Worm (Caenorhabditis elegans) whole organism, L1 larva: ENCODE measurements around the gene F44F4.3.
A peak's percentile ranks its signal among the peaks of the same experiment; 100 is the strongest.

Experiments
- C04F5.9 ChIP-seq: sonication (generic microtip); optimal IDR thresholded peaks from 2 replicates; lab custom pipeline; 2016; ENCODE audit warnings: missing genetic modification characterization, missing compliant biosample characterization
- C34B4.2 ChIP-seq: sonication (generic microtip); optimal IDR thresholded peaks from 2 replicates; lab custom pipeline; 2017; ENCODE audit warnings: mild to moderate bottlenecking, missing genetic modification characterization, missing compliant biosample characterization
- F16B12.6 ChIP-seq: fragments of 150-350 bp; optimal IDR thresholded peaks from 2 replicates; lab custom pipeline; 2014; ENCODE audit warnings: missing biosample characterization, missing genetic modification characterization
- aly-2 ChIP-seq: fragments of 150-350 bp; optimal IDR thresholded peaks from 2 replicates; lab custom pipeline; 2014; ENCODE audit warnings: missing biosample characterization, missing genetic modification characterization
- ama-1 ChIP-seq: fragments of 150-350 bp; optimal IDR thresholded peaks from 2 replicates; lab custom pipeline; 2014
- ceh-63 ChIP-seq: fragments of 200-800 bp; sonication (Bioruptor generic); optimal IDR thresholded peaks from 2 replicates; lab custom pipeline; 2018; ENCODE audit warnings: mild to moderate bottlenecking, missing genetic modification characterization, missing compliant biosample characterization
- ceh-90 ChIP-seq: sonication (generic microtip); optimal IDR thresholded peaks from 2 replicates; lab custom pipeline; 2016; ENCODE audit warnings: missing genetic modification characterization, missing compliant biosample characterization
- dsc-1 ChIP-seq: sonication (generic microtip); optimal IDR thresholded peaks from 2 replicates; lab custom pipeline; 2016; ENCODE audit warnings: mild to moderate bottlenecking, missing genetic modification characterization, missing compliant biosample characterization
- efl-1 ChIP-seq, 4 experiments: fragments of 150-350 bp; optimal IDR thresholded peaks in 3 of 4; peaks in 1 of 4; 1 replicate in 1 of 4; 2 replicates in 3 of 4; lab custom pipeline; 2014; ENCODE audit warnings: missing biosample characterization in 2 of 4, missing genetic modification characterization in 2 of 4, missing genetic modification reagents in 2 of 4
- elt-3 ChIP-seq, 6 experiments: fragments of 150-350 bp in 1 of 6; sonication (generic microtip); optimal IDR thresholded peaks; 2 replicates each; lab custom pipeline; 2017 to 2018; ENCODE audit warnings: missing biosample characterization in 6 of 6, missing genetic modification characterization in 6 of 6, inconsistent platforms in 1 of 6
- ets-5 ChIP-seq: fragments of 200-800 bp; sonication (Bioruptor generic); IDR thresholded peaks from 2 replicates; pipeline ENCODE4 v1.3.6; 2022; ENCODE audit warnings: missing genetic modification characterization, missing compliant biosample characterization
- fkh-4 ChIP-seq: sonication (generic microtip); optimal IDR thresholded peaks from 2 replicates; lab custom pipeline; 2016; ENCODE audit warnings: missing compliant biosample characterization, missing genetic modification characterization, borderline replicate concordance
- fkh-8 ChIP-seq: sonication (generic microtip); optimal IDR thresholded peaks from 2 replicates; lab custom pipeline; 2016; ENCODE audit warnings: mild to moderate bottlenecking, missing genetic modification characterization, missing compliant biosample characterization
- fos-1 ChIP-seq: fragments of 150-350 bp; optimal IDR thresholded peaks from 2 replicates; lab custom pipeline; 2014; ENCODE audit warnings: missing biosample characterization, missing genetic modification characterization
- grh-1 ChIP-seq: fragments of 200-800 bp; sonication (Bioruptor generic); IDR thresholded peaks from 2 replicates; pipeline ENCODE4 v1.3.6; 2022; ENCODE audit warnings: missing genetic modification reagents, missing genetic modification characterization, missing compliant biosample characterization
- hlh-17 ChIP-seq: fragments of 200-800 bp; sonication (Bioruptor generic); optimal IDR thresholded peaks from 2 replicates; lab custom pipeline; 2018; ENCODE audit warnings: missing genetic modification characterization, mild to moderate bottlenecking, missing compliant biosample characterization, moderate library complexity, borderline replicate concordance
- hpl-2 ChIP-seq: fragments of 150-350 bp; optimal IDR thresholded peaks from 2 replicates; lab custom pipeline; 2014; ENCODE audit warnings: missing biosample characterization, missing genetic modification reagents, missing genetic modification characterization
- irx-1 ChIP-seq: sonication (generic microtip); optimal IDR thresholded peaks from 2 replicates; lab custom pipeline; 2016; ENCODE audit warnings: missing genetic modification characterization, missing compliant biosample characterization
- jun-1 ChIP-seq: fragments of 150-350 bp; optimal IDR thresholded peaks from 2 replicates; lab custom pipeline; 2014; ENCODE audit warnings: missing biosample characterization, missing genetic modification reagents, missing genetic modification characterization
- lin-14 ChIP-seq: fragments of 200-800 bp; sonication (Bioruptor generic); optimal IDR thresholded peaks from 2 replicates; lab custom pipeline; 2018; ENCODE audit warnings: mild to moderate bottlenecking, missing genetic modification characterization, moderate library complexity, missing compliant biosample characterization
- lin-15B ChIP-seq: fragments of 150-350 bp; sonication (generic microtip); optimal IDR thresholded peaks from 3 replicates; lab custom pipeline; 2014; ENCODE audit warnings: missing biosample characterization, missing genetic modification characterization
- lin-35 ChIP-seq, 2 experiments: fragments of 150-350 bp; optimal IDR thresholded peaks; 2 replicates each; lab custom pipeline; 2014; ENCODE audit warnings: missing biosample characterization in 2 of 2, missing genetic modification characterization in 2 of 2, missing genetic modification reagents in 2 of 2
- lin-39 ChIP-seq: fragments of 150-350 bp; optimal IDR thresholded peaks from 2 replicates; lab custom pipeline; 2014; ENCODE audit warnings: missing biosample characterization, missing genetic modification reagents, missing genetic modification characterization
- lir-3 ChIP-seq: sonication (generic microtip); optimal IDR thresholded peaks from 2 replicates; lab custom pipeline; 2016; ENCODE audit warnings: mild to moderate bottlenecking, missing genetic modification characterization, moderate library complexity, missing compliant biosample characterization; ENCODE audit not compliant: poor library complexity
- lsy-2 ChIP-seq, 2 experiments: fragments of 150-350 bp; optimal IDR thresholded peaks; 2 replicates each; lab custom pipeline; 2014; ENCODE audit warnings: missing biosample characterization in 2 of 2, missing genetic modification characterization in 2 of 2
- mab-9 ChIP-seq: fragments of 200-800 bp; sonication (Bioruptor generic); IDR thresholded peaks from 2 replicates; pipeline ENCODE4 v1.3.6; 2022; ENCODE audit warnings: missing genetic modification reagents, missing genetic modification characterization, missing compliant biosample characterization
- mdl-1 ChIP-seq, 2 experiments: fragments of 150-350 bp; optimal IDR thresholded peaks; 2 replicates each; lab custom pipeline; 2014 to 2017; ENCODE audit warnings: missing biosample characterization in 2 of 2, missing genetic modification characterization in 2 of 2, inconsistent platforms in 1 of 2
- mep-1 ChIP-seq: fragments of 150-350 bp; optimal IDR thresholded peaks from 2 replicates; lab custom pipeline; 2014; ENCODE audit warnings: missing biosample characterization, missing genetic modification characterization
- nhr-12 ChIP-seq: sonication (generic microtip); optimal IDR thresholded peaks from 2 replicates; lab custom pipeline; 2017; ENCODE audit warnings: missing biosample characterization, missing genetic modification characterization
- nhr-20 ChIP-seq: sonication (generic microtip); optimal IDR thresholded peaks from 2 replicates; lab custom pipeline; 2016; ENCODE audit warnings: mild to moderate bottlenecking, missing genetic modification characterization, missing compliant biosample characterization
- nhr-47 ChIP-seq: sonication (generic microtip); optimal IDR thresholded peaks from 2 replicates; lab custom pipeline; 2016; ENCODE audit warnings: mild to moderate bottlenecking, missing genetic modification characterization, moderate library complexity, missing compliant biosample characterization
- nhr-71 ChIP-seq: sonication (generic microtip); optimal IDR thresholded peaks from 2 replicates; lab custom pipeline; 2016; ENCODE audit warnings: mild to moderate bottlenecking, missing genetic modification characterization, moderate library complexity, missing compliant biosample characterization
- nhr-76 ChIP-seq: sonication (generic microtip); optimal IDR thresholded peaks from 2 replicates; lab custom pipeline; 2017; ENCODE audit warnings: missing biosample characterization, missing genetic modification characterization
- nhr-85 ChIP-seq: sonication (generic microtip); peaks from one replicate; lab custom pipeline; 2016; ENCODE audit warnings: missing genetic modification characterization, inconsistent platforms, missing compliant biosample characterization
- pax-3 ChIP-seq: fragments of 200-800 bp; sonication (Bioruptor generic); optimal IDR thresholded peaks from 2 replicates; lab custom pipeline; 2018; ENCODE audit warnings: mild to moderate bottlenecking, missing genetic modification characterization, moderate library complexity, missing compliant biosample characterization
- skn-1 ChIP-seq: fragments of 150-350 bp; optimal IDR thresholded peaks from 2 replicates; lab custom pipeline; 2014; ENCODE audit warnings: missing biosample characterization, missing genetic modification characterization
- snpc-4 ChIP-seq: fragments of 150-350 bp; optimal IDR thresholded peaks from 2 replicates; lab custom pipeline; 2014; ENCODE audit warnings: missing biosample characterization, missing genetic modification characterization
- snu-23 ChIP-seq: sonication (generic microtip); optimal IDR thresholded peaks from 2 replicates; lab custom pipeline; 2016; ENCODE audit warnings: missing genetic modification characterization, missing compliant biosample characterization
- sox-4 ChIP-seq: sonication (generic microtip); optimal IDR thresholded peaks from 2 replicates; lab custom pipeline; 2016; ENCODE audit warnings: missing genetic modification characterization, missing compliant biosample characterization
- sptf-1 ChIP-seq: fragments of 150-350 bp; optimal IDR thresholded peaks from 2 replicates; lab custom pipeline; 2014; ENCODE audit warnings: missing biosample characterization, missing genetic modification characterization
- swsn-7 ChIP-seq: sonication (generic microtip); optimal IDR thresholded peaks from 2 replicates; lab custom pipeline; 2016; ENCODE audit warnings: missing genetic modification characterization, missing compliant biosample characterization
- unc-130 ChIP-seq: fragments of 150-350 bp; optimal IDR thresholded peaks from 2 replicates; lab custom pipeline; 2017; ENCODE audit warnings: missing biosample characterization, missing genetic modification characterization, inconsistent platforms
- unc-30 ChIP-seq: sonication (generic microtip); optimal IDR thresholded peaks from 2 replicates; lab custom pipeline; 2017; ENCODE audit warnings: missing biosample characterization, missing genetic modification characterization
- unc-86 ChIP-seq: sonication (generic microtip); optimal IDR thresholded peaks from 2 replicates; lab custom pipeline; 2016; ENCODE audit warnings: missing genetic modification characterization, missing compliant biosample characterization
- vab-15 ChIP-seq: sonication (generic microtip); optimal IDR thresholded peaks from 2 replicates; lab custom pipeline; 2017; ENCODE audit warnings: missing genotype, mild to moderate bottlenecking, missing genetic modification characterization, missing compliant biosample characterization
- zag-1 ChIP-seq: fragments of 150-350 bp; optimal IDR thresholded peaks from 2 replicates; lab custom pipeline; 2014; ENCODE audit warnings: missing biosample characterization, missing genetic modification characterization
- zip-4 ChIP-seq: fragments of 200-800 bp; sonication (Bioruptor generic); optimal IDR thresholded peaks from 2 replicates; lab custom pipeline; 2018; ENCODE audit warnings: mild to moderate bottlenecking, missing genetic modification characterization, moderate library complexity, missing compliant biosample characterization
- ztf-11 ChIP-seq, 2 experiments: sonication (generic microtip); optimal IDR thresholded peaks; 2 replicates each; lab custom pipeline; 2016 to 2017; ENCODE audit warnings: missing genetic modification characterization in 2 of 2, missing biosample characterization in 1 of 2, missing compliant biosample characterization in 1 of 2

F44F4.3 gene

DNA sequence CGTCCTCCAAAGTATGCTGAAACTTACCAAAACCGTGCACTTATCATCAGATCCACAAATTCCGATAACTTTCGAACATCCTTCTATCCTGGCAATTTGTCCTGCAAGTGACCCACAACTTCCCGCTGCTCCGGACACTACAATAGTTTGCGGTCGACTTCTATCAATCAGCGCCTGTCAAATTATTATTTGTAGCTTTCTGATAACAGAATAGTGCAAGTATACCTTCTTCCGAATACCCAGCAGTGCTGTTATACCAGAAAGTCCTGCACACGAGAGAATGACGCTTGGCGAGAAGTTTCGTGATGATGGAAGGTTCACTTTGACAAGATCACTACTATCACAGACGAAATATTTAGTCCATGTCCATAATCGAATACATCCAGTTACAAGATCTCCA is 26.4 kb downstream of the F44F4.3 start:
- TF ChIP-seq zip-4: no peak
- TF ChIP-seq vab-15: no peak
- no peak for TF ChIP-seq ceh-63 (GFP tag; lab: Kevin White, UChicago)
- no peak for TF ChIP-seq lin-39 (tag; lab: Kevin White, UChicago)
- TF ChIP-seq hpl-2 (GFP tag; lab: Kevin White, UChicago): no peak
- no peak for TF ChIP-seq nhr-71 (tag; lab: Kevin White, UChicago)
- TF ChIP-seq skn-1 (tag; lab: Kevin White, UChicago): no peak
- no peak for TF ChIP-seq nhr-85
- TF ChIP-seq nhr-47: no peak
- TF ChIP-seq, all 84 proteins: peak for 0

DNA sequence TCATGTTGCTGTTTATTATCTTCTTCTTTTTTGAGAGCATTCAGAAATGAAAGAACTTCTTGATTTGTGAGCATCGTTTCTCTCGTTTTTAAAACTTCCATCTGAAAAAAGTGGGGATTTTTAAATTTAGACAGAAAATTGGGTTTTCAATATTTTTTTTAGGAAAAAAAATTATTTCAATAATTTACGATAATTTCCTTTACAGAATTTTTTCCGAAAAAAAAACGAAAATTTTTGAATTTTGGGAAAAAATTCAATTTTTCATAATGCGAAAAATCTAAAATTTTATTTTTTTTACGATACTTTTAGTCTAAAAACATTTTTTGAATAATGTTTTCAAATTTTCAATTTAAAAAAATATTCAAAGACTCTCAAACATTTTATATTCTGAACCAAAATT is 28.6 kb downstream of the F44F4.3 start, which contains the start of gene M106.7:
Gene M106.7, minus strand, starts transcription at position 101 of the 400 bp plus-strand sequence.
- TF ChIP-seq ets-5 (no peak), hlh-17 (no peak), grh-1 (GFP tag; lab: Robert Waterston, UW) (no peak)

DNA sequence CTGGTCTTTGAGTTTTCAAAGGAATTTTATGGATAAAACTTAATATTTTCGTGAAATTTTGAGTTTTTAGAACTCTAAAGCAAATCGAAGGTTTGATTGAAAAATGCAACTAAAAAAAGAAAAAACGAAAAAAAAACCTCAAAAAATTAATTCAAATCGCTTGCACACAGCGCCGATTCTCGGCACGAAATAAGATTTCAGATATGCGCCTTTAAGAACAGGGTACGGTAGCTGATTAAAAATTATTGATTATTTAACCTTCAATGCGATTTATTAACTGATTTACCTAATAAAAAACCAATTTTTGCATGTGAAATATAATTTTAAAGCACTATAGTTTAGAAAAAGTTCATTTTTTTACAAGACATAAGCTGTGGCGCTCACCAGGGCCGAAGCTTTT is 32.8 kb downstream of the F44F4.3 start:
- no peak for TF ChIP-seq unc-86
- TF ChIP-seq lin-39 (tag; lab: Kevin White, UChicago): no peak
- no peak for TF ChIP-seq aly-2
- no peak for TF ChIP-seq swsn-7 (tag; lab: Kevin White, UChicago)
- no peak for TF ChIP-seq unc-30 (tag; lab: Kevin White, UChicago)
- TF ChIP-seq fos-1 (tag; lab: Kevin White, UChicago): no peak
- no peak for TF ChIP-seq mdl-1 (tag; optimal IDR thresholded peaks at IDR 0.05; lab: Kevin White, UChicago)
- no peak for TF ChIP-seq nhr-76
- no peak for TF ChIP-seq C04F5.9 (tag; lab: Kevin White, UChicago)

ce11 chrII:10851110-10851509 is 34.6 kb downstream of the F44F4.3 start:
- peak; percentile 61 for TF ChIP-seq irx-1 (tag; lab: Kevin White, UChicago)
- TF ChIP-seq unc-130: no peak
- TF ChIP-seq fos-1 (tag; lab: Kevin White, UChicago): no peak
- TF ChIP-seq ama-1 (lab: Kevin White, UChicago): no peak
- TF ChIP-seq dsc-1: peak; percentile 24
- TF ChIP-seq lin-14: peak; percentile 99
- no peak for TF ChIP-seq lin-15B (tag; lab: Kevin White, UChicago)
- TF ChIP-seq snpc-4 (tag; lab: Kevin White, UChicago): peak; percentile 51
- peak in 1 of 2 experiments; percentile 69 for TF ChIP-seq mdl-1 (tag; optimal IDR thresholded peaks at IDR 0.05; lab: Kevin White, UChicago)
- TF ChIP-seq nhr-85: peak; percentile 97
- TF ChIP-seq mab-9: no peak
- peak in 1 of 2 experiments; percentile 71 for TF ChIP-seq ztf-11 (tag; optimal IDR thresholded peaks at IDR 0.05; lab: Kevin White, UChicago)
- peak; percentile 51 for TF ChIP-seq lir-3 (tag; lab: Kevin White, UChicago)
- peak; percentile 65 to 67 for TF ChIP-seq efl-1 (optimal IDR thresholded peaks at IDR 0.05; lab: Kevin White, UChicago)
- peak; percentile 56 to 95 for TF ChIP-seq efl-1 (GFP tag; optimal IDR thresholded peaks at IDR 0.05 in 1 of 2; lab: Kevin White, UChicago)
- peak; percentile 65 to 72 for TF ChIP-seq lsy-2 (tag; optimal IDR thresholded peaks at IDR 0.05; lab: Kevin White, UChicago)
- no peak for TF ChIP-seq zag-1 (tag; lab: Kevin White, UChicago)
- TF ChIP-seq nhr-20 (tag; lab: Kevin White, UChicago): peak; percentile 84
- peak in 2 of 6 experiments; percentile 52 to 78 for TF ChIP-seq elt-3 (tag; optimal IDR thresholded peaks at IDR 0.05; lab: Kevin White, UChicago)
- TF ChIP-seq lin-35 (GFP tag; optimal IDR thresholded peaks at IDR 0.05; lab: Kevin White, UChicago): peak; percentile 68 to 80
- TF ChIP-seq nhr-12 (tag; lab: Kevin White, UChicago): no peak
- TF ChIP-seq fkh-8 (tag; lab: Kevin White, UChicago): peak; percentile 61
- no peak for TF ChIP-seq C34B4.2 (tag; lab: Kevin White, UChicago)
- TF ChIP-seq pax-3: peak; percentile 29
- peak; percentile 68 for TF ChIP-seq swsn-7 (tag; lab: Kevin White, UChicago)
- no peak for TF ChIP-seq ceh-90
- peak; percentile 47 for TF ChIP-seq jun-1
- TF ChIP-seq skn-1 (tag; lab: Kevin White, UChicago): peak; percentile 63
- no peak for TF ChIP-seq sox-4 (tag; lab: Kevin White, UChicago)
- TF ChIP-seq sptf-1 (tag; lab: Kevin White, UChicago): no peak
- peak; percentile 89 for TF ChIP-seq mep-1
- no peak for TF ChIP-seq F16B12.6 (tag; lab: Kevin White, UChicago)
- no peak for TF ChIP-seq fkh-4 (tag; lab: Kevin White, UChicago)
- peak; percentile 87 for TF ChIP-seq snu-23 (GFP tag; lab: Kevin White, UChicago)
